Fruit fly (Drosophila melanogaster): Measurements from ENCODE around the gene mRpS7.

dm6 chr2L:10353871-10354270, 32.6 kb upstream of the mRpS7 start, which contains the start of gene CG34367:
- TF ChIP-seq OdsH (GFP tag; optimal IDR thresholded peaks at IDR 0.05) (no peak), Ets96B (tag; optimal IDR thresholded peaks at IDR 0.05) (no peak), topi (GFP tag; optimal IDR thresholded peaks at IDR 0.05) (no peak), eg (GFP tag; IDR thresholded peaks at IDR 0.05) (no peak), Hr39 (GFP tag; optimal IDR thresholded peaks at IDR 0.05) (no peak), CG1621 (tag; optimal IDR thresholded peaks at IDR 0.05) (no peak), Ets21C (GFP tag; optimal IDR thresholded peaks at IDR 0.05) (no peak), acj6 (GFP tag; optimal IDR thresholded peaks at IDR 0.05) (no peak), pdm3 (GFP tag; optimal IDR thresholded peaks at IDR 0.05) (no peak), svp (GFP tag) (no peak), Smox (GFP tag; optimal IDR thresholded peaks at IDR 0.05) (no peak)

Data from whole organism, prepupa.